Worm (Caenorhabditis elegans): ENCODE results near the gene srg-45.

The srg-45 gene

ce11 chrV:12287667-12288066, 19.6 kb upstream of the srg-45 start:
- TF ChIP-seq dpl-1 (GFP tag; optimal IDR thresholded peaks at IDR 0.05) (no peak), T07F8.4 (tag; optimal IDR thresholded peaks at IDR 0.05) (no peak), bed-1 (GFP tag; IDR thresholded peaks at IDR 0.05) (no peak), ceh-100 (GFP tag; IDR thresholded peaks at IDR 0.05) (no peak), mxl-1 (tag; optimal IDR thresholded peaks at IDR 0.05) (no peak), die-1 (tag; optimal IDR thresholded peaks at IDR 0.05) (no peak), efl-1 (GFP tag; optimal IDR thresholded peaks at IDR 0.05) (no peak), mcd-1 (GFP tag; IDR thresholded peaks at IDR 0.05) (no peak), K12H6.12 (tag; optimal IDR thresholded peaks at IDR 0.05) (no peak)

- TF ChIP-seq lag-1 (GFP tag; IDR thresholded peaks at IDR 0.05), result no peak
- TF ChIP-seq tbx-9 (tag; optimal IDR thresholded peaks at IDR 0.05; ENCODE audit: borderline replicate concordance), result no peak
- TF ChIP-seq snpc-3.4 (tag; optimal IDR thresholded peaks at IDR 0.05), result peak; percentile 35
- peak; percentile 4 for TF ChIP-seq ztf-18 (tag; optimal IDR thresholded peaks at IDR 0.05)
- TF ChIP-seq cebp-1 (GFP tag; IDR thresholded peaks at IDR 0.05), result peak; percentile 67; the same call in 1 of the 2 replicates
- peak; percentile 74 for TF ChIP-seq cebp-1 (tag; optimal IDR thresholded peaks at IDR 0.05)
- peak; percentile 41; the same call in 1 of the 2 replicates for TF ChIP-seq hmg-1.2 (GFP tag; IDR thresholded peaks at IDR 0.05)
These were observed 18.7 kb upstream of the srg-45 start, which contains the start of gene rskd-1 for ce11 chrV:12288577-12288976. TSS of gene rskd-1 (minus strand) at chrV:12288615.

- peak; percentile 12 for TF ChIP-seq nhr-90 (tag; optimal IDR thresholded peaks at IDR 0.05)
- TF ChIP-seq snpc-3.4 (tag; optimal IDR thresholded peaks at IDR 0.05), result peak; percentile 70
- TF ChIP-seq hrde-1 (tag; optimal IDR thresholded peaks at IDR 0.05; ENCODE audit: borderline replicate concordance), result no peak
- TF ChIP-seq nhr-120 (GFP tag; IDR thresholded peaks at IDR 0.05), result no peak
- peak; percentile 80 for TF ChIP-seq tlf-1 (GFP tag; optimal IDR thresholded peaks at IDR 0.05)
- no peak for TF ChIP-seq cebp-1 (GFP tag; IDR thresholded peaks at IDR 0.05)
- TF ChIP-seq cebp-1 (tag; optimal IDR thresholded peaks at IDR 0.05), result peak; percentile 85
- TF ChIP-seq ztf-18 (tag; optimal IDR thresholded peaks at IDR 0.05), result peak; percentile 99
- peak; percentile 11 for TF ChIP-seq B0261.1 (tag; optimal IDR thresholded peaks at IDR 0.05)
- TF ChIP-seq F55B11.4 (tag; optimal IDR thresholded peaks at IDR 0.05; ENCODE audit: borderline replicate concordance, insufficient read depth), result no peak
- TF ChIP-seq T26A5.8 (tag; optimal IDR thresholded peaks at IDR 0.05), result no peak
- TF ChIP-seq attf-5 (GFP tag; optimal IDR thresholded peaks at IDR 0.05), result peak; percentile 73
- TF ChIP-seq lin-26 (GFP tag; IDR thresholded peaks at IDR 0.05), result no peak
- no peak for TF ChIP-seq mes-4 (tag; optimal IDR thresholded peaks at IDR 0.05)
- no peak for TF ChIP-seq mxl-1 (tag; optimal IDR thresholded peaks at IDR 0.05)
- peak; percentile 35 for TF ChIP-seq gei-17 (GFP tag; optimal IDR thresholded peaks at IDR 0.05)
- TF ChIP-seq ceh-91 (GFP tag; IDR thresholded peaks at IDR 0.05), result no peak
- peak; percentile 42; the same call in 1 of the 2 replicates for TF ChIP-seq zfh-2 (GFP tag; conservative IDR thresholded peaks at IDR 0.05)
- TF ChIP-seq ceh-27 (GFP tag; optimal IDR thresholded peaks at IDR 0.05), result peak; percentile 50
- TF ChIP-seq F33H1.4 (GFP tag; IDR thresholded peaks at IDR 0.05), result peak; percentile 70
- TF ChIP-seq D2030.7 (GFP tag; IDR thresholded peaks at IDR 0.05), result peak; percentile 52; the same call in 1 of the 2 replicates
- TF ChIP-seq cebp-2 (GFP tag; IDR thresholded peaks at IDR 0.05), result no peak
- no peak for TF ChIP-seq Y95B8A.8 (GFP tag; IDR thresholded peaks at IDR 0.05)
- peak; percentile 36 for TF ChIP-seq atf-7 (tag; optimal IDR thresholded peaks at IDR 0.05)
- peak; percentile 90 for TF ChIP-seq dpl-1 (GFP tag; optimal IDR thresholded peaks at IDR 0.05)
- TF ChIP-seq aptf-3 (GFP tag; IDR thresholded peaks at IDR 0.05), result no peak
- 0 out of 2 replicates have a peak, but pooled peaks have one; percentile 78 for TF ChIP-seq F39B2.1 (GFP tag; IDR thresholded peaks at IDR 0.05)
- TF ChIP-seq dox-1 (GFP tag; IDR thresholded peaks at IDR 0.05), result peak; percentile 90
- no peak for TF ChIP-seq let-526 (GFP tag; IDR thresholded peaks at IDR 0.05)
- TF ChIP-seq madf-3 (GFP tag; IDR thresholded peaks at IDR 0.05), result peak; percentile 71
- TF ChIP-seq F22D6.2 (tag; optimal IDR thresholded peaks at IDR 0.05), result peak; percentile 50
- TF ChIP-seq attf-3 (GFP tag; conservative IDR thresholded peaks at IDR 0.05), result peak; percentile 80
- no peak for TF ChIP-seq somi-1 (GFP tag; optimal IDR thresholded peaks at IDR 0.05)
- TF ChIP-seq F10E7.11 (tag; optimal IDR thresholded peaks at IDR 0.05), result no peak
- peak; percentile 59 for TF ChIP-seq xnd-1 (tag; optimal IDR thresholded peaks at IDR 0.05)
- TF ChIP-seq sptf-2 (GFP tag; optimal IDR thresholded peaks at IDR 0.05), result no peak
These were observed 15.7 kb upstream of the srg-45 start, which contains the start of the genes srpa-68 and srh-16 for ce11 chrV:12291587-12291986. TSS of gene srpa-68 (minus strand) at chrV:12291658. TSS of gene srh-16 (plus strand) at chrV:12291861.

Data from whole organism, young adult.